Fruit fly (Drosophila melanogaster) whole organism, prepupa: ENCODE measurements around the gene vers.

ENCODE experiments used
- Blimp-1 ChIP-seq: fragments of 200-800 bp; sonication (Bioruptor generic); optimal IDR thresholded peaks from 3 replicates; lab custom pipeline; 2017; ENCODE audit warnings: missing biosample characterization, missing genetic modification characterization, mild to moderate bottlenecking, moderate library complexity, missing genetic modification reagents
- CG10631 ChIP-seq: fragments of 200-800 bp; sonication (Bioruptor generic); optimal IDR thresholded peaks from 2 replicates; lab custom pipeline; 2016; ENCODE audit warnings: missing biosample characterization, missing genetic modification characterization
- CG10669 ChIP-seq: fragments of 200-800 bp; sonication (Bioruptor generic); optimal IDR thresholded peaks from 3 replicates; lab custom pipeline; 2018; ENCODE audit warnings: missing biosample characterization, mild to moderate bottlenecking, missing genetic modification characterization, moderate library complexity
- CG11294 ChIP-seq: fragments of 200-800 bp; sonication (Bioruptor generic); IDR thresholded peaks from 2 replicates; pipeline ENCODE4 v1.3.6; 2022; ENCODE audit warnings: missing biosample characterization, missing genetic modification characterization
- CG11762 ChIP-seq: fragments of 200-800 bp; sonication (Bioruptor generic); optimal IDR thresholded peaks from 3 replicates; lab custom pipeline; 2016; ENCODE audit warnings: missing biosample characterization, missing genetic modification characterization; ENCODE audit not compliant: insufficient read depth
- CG15336 ChIP-seq: fragments of 200-800 bp; sonication (Bioruptor generic); IDR thresholded peaks from 2 replicates; pipeline ENCODE4 v1.3.6; 2022; ENCODE audit warnings: missing biosample characterization, missing genetic modification characterization
- CG1621 ChIP-seq: fragments of 200-800 bp; sonication (Bioruptor generic); optimal IDR thresholded peaks from 3 replicates; lab custom pipeline; 2018; ENCODE audit warnings: missing biosample characterization, mild to moderate bottlenecking, missing genetic modification characterization
- CG16779 ChIP-seq: fragments of 200-800 bp; sonication (Bioruptor generic); optimal IDR thresholded peaks from 3 replicates; lab custom pipeline; 2017; ENCODE audit warnings: missing biosample characterization, mild to moderate bottlenecking, missing genetic modification characterization
- CG3032 ChIP-seq: fragments of 200-800 bp; optimal IDR thresholded peaks from 2 replicates; lab custom pipeline; 2019; ENCODE audit warnings: missing biosample characterization, mild to moderate bottlenecking, missing genetic modification characterization, moderate library complexity
- CG32006 ChIP-seq: fragments of 200-800 bp; sonication (Bioruptor generic); optimal IDR thresholded peaks from 3 replicates; lab custom pipeline; 2017; ENCODE audit warnings: missing biosample characterization, mild to moderate bottlenecking, missing genetic modification characterization
- CG34406 ChIP-seq: fragments of 200-800 bp; sonication (Bioruptor generic); optimal IDR thresholded peaks from 3 replicates; lab custom pipeline; 2016; ENCODE audit warnings: missing biosample characterization, missing genetic modification characterization
- CG3919 ChIP-seq: fragments of 200-800 bp; sonication (Bioruptor generic); optimal IDR thresholded peaks from 3 replicates; lab custom pipeline; 2016; ENCODE audit warnings: missing biosample characterization, missing genetic modification characterization
- CG4318 ChIP-seq: fragments of 200-800 bp; sonication (Bioruptor generic); optimal IDR thresholded peaks from 3 replicates; lab custom pipeline; 2017; ENCODE audit warnings: missing biosample characterization, mild to moderate bottlenecking, missing genetic modification characterization
- CG6163 ChIP-seq: fragments of 200-800 bp; sonication (Bioruptor generic); IDR thresholded peaks from 3 replicates; pipeline ENCODE4 v1.3.6; 2022; ENCODE audit warnings: missing biosample characterization, missing genetic modification characterization
- CG6792 ChIP-seq: fragments of 200-800 bp; sonication (Bioruptor generic); optimal IDR thresholded peaks from 3 replicates; lab custom pipeline; 2016; ENCODE audit warnings: missing biosample characterization, missing genetic modification characterization
- CG6854 ChIP-seq: fragments of 200-800 bp; sonication (Bioruptor generic); optimal IDR thresholded peaks from 2 replicates; lab custom pipeline; 2017; ENCODE audit warnings: missing biosample characterization, mild to moderate bottlenecking, missing genetic modification characterization
- CG7368 ChIP-seq: fragments of 200-800 bp; sonication (Bioruptor generic); optimal IDR thresholded peaks from 3 replicates; lab custom pipeline; 2016; ENCODE audit warnings: missing biosample characterization, missing genetic modification characterization
- CG8119 ChIP-seq: fragments of 200-800 bp; sonication (Bioruptor generic); IDR thresholded peaks from 3 replicates; pipeline ENCODE4 v1.3.6; 2022; ENCODE audit warnings: missing biosample characterization, missing genetic modification characterization
- CG8319 ChIP-seq: fragments of 200-800 bp; sonication (Bioruptor generic); optimal IDR thresholded peaks from 3 replicates; lab custom pipeline; 2016; ENCODE audit warnings: missing biosample characterization, missing genetic modification characterization
- CG8632 ChIP-seq: fragments of 200-800 bp; sonication (Bioruptor generic); optimal IDR thresholded peaks from 3 replicates; lab custom pipeline; 2016; ENCODE audit warnings: missing biosample characterization, missing genetic modification characterization
- CG9139 ChIP-seq: fragments of 200-800 bp; sonication (Bioruptor generic); optimal IDR thresholded peaks from 3 replicates; lab custom pipeline; 2017; ENCODE audit warnings: missing biosample characterization, mild to moderate bottlenecking, missing genetic modification characterization
- Eip75B ChIP-seq: fragments of 200-800 bp; sonication (Bioruptor generic); optimal IDR thresholded peaks from 3 replicates; lab custom pipeline; 2016; ENCODE audit warnings: missing biosample characterization, missing genetic modification characterization
- Eip78C ChIP-seq: fragments of 200-800 bp; sonication (Bioruptor generic); peaks from one replicate; lab custom pipeline; 2016; ENCODE audit warnings: missing biosample characterization, missing genetic modification characterization
- Eip93F ChIP-seq: fragments of 200-800 bp; sonication (Bioruptor generic); optimal IDR thresholded peaks from 2 replicates; lab custom pipeline; 2016; ENCODE audit warnings: missing biosample characterization, mild to moderate bottlenecking, missing genetic modification characterization
- Ets21C ChIP-seq: fragments of 200-800 bp; sonication (Bioruptor generic); optimal IDR thresholded peaks from 3 replicates; lab custom pipeline; 2016; ENCODE audit warnings: missing biosample characterization, missing genetic modification characterization
- Ets96B ChIP-seq: fragments of 200-800 bp; optimal IDR thresholded peaks from 2 replicates; lab custom pipeline; 2019; ENCODE audit warnings: missing biosample characterization, mild to moderate bottlenecking, missing genetic modification characterization, moderate library complexity
- Hr38 ChIP-seq: sonication (Bioruptor generic); optimal IDR thresholded peaks from 2 replicates; lab custom pipeline; 2016; ENCODE audit warnings: missing biosample characterization, missing genetic modification characterization
- Hr39 ChIP-seq: fragments of 200-800 bp; sonication (Bioruptor generic); optimal IDR thresholded peaks from 2 replicates; lab custom pipeline; 2016; ENCODE audit warnings: missing biosample characterization, missing genetic modification characterization
- Hr4 ChIP-seq: fragments of 200-800 bp; sonication (Bioruptor generic); optimal IDR thresholded peaks from 3 replicates; lab custom pipeline; 2016; ENCODE audit warnings: missing biosample characterization, missing genetic modification characterization
- Lpt ChIP-seq: fragments of 200-800 bp; sonication (Bioruptor generic); optimal IDR thresholded peaks from 3 replicates; lab custom pipeline; 2016; ENCODE audit warnings: missing biosample characterization, missing genetic modification characterization
- Met ChIP-seq: fragments of 200-800 bp; sonication (Bioruptor generic); optimal IDR thresholded peaks from 3 replicates; lab custom pipeline; 2016; ENCODE audit warnings: missing biosample characterization, missing genetic modification characterization
- OdsH ChIP-seq: fragments of 200-800 bp; sonication (Bioruptor generic); optimal IDR thresholded peaks from 3 replicates; lab custom pipeline; 2016; ENCODE audit warnings: missing biosample characterization, missing genetic modification characterization
- Smox ChIP-seq: fragments of 200-800 bp; sonication (Bioruptor generic); optimal IDR thresholded peaks from 3 replicates; lab custom pipeline; 2016; ENCODE audit warnings: missing biosample characterization, missing genetic modification characterization
- Sox102F ChIP-seq: fragments of 200-800 bp; sonication (Bioruptor generic); optimal IDR thresholded peaks from 2 replicates; lab custom pipeline; 2016; ENCODE audit warnings: missing biosample characterization, mild to moderate bottlenecking, missing genetic modification characterization
- Sox15 ChIP-seq: fragments of 200-800 bp; sonication (Bioruptor generic); optimal IDR thresholded peaks from 3 replicates; lab custom pipeline; 2016; ENCODE audit warnings: missing biosample characterization, missing genetic modification characterization
- achi ChIP-seq: fragments of 200-800 bp; sonication (Bioruptor generic); optimal IDR thresholded peaks from 3 replicates; lab custom pipeline; 2016; ENCODE audit warnings: missing biosample characterization, missing genetic modification characterization
- acj6 ChIP-seq: fragments of 200-800 bp; sonication (Bioruptor generic); optimal IDR thresholded peaks from 3 replicates; lab custom pipeline; 2016; ENCODE audit warnings: missing biosample characterization, missing genetic modification characterization
- cyc ChIP-seq: fragments of 200-800 bp; sonication (Bioruptor generic); optimal IDR thresholded peaks from 3 replicates; lab custom pipeline; 2016; ENCODE audit warnings: missing biosample characterization, missing genetic modification characterization
- dac ChIP-seq: fragments of 200-800 bp; sonication (Bioruptor generic); optimal IDR thresholded peaks from 2 replicates; lab custom pipeline; 2017; ENCODE audit warnings: missing biosample characterization, mild to moderate bottlenecking, missing genetic modification characterization
- dsx ChIP-seq: fragments of 200-800 bp; optimal IDR thresholded peaks from 3 replicates; lab custom pipeline; 2019; ENCODE audit warnings: missing biosample characterization, mild to moderate bottlenecking, missing genetic modification characterization, moderate library complexity; ENCODE audit not compliant: poor library complexity, severe bottlenecking
- eg ChIP-seq: fragments of 200-800 bp; sonication (Bioruptor generic); IDR thresholded peaks from 3 replicates; pipeline ENCODE4 v1.3.6; 2022; ENCODE audit warnings: missing biosample characterization, missing genetic modification characterization
- esn ChIP-seq: fragments of 200-800 bp; sonication (Bioruptor generic); optimal IDR thresholded peaks from 2 replicates; lab custom pipeline; 2016; ENCODE audit warnings: missing biosample characterization, mild to moderate bottlenecking, missing genetic modification characterization, moderate library complexity
- net ChIP-seq: fragments of 200-800 bp; sonication (Bioruptor generic); optimal IDR thresholded peaks from 3 replicates; lab custom pipeline; 2016; ENCODE audit warnings: missing biosample characterization, missing genetic modification characterization
- pdm3 ChIP-seq: fragments of 200-800 bp; sonication (Bioruptor generic); optimal IDR thresholded peaks from 3 replicates; lab custom pipeline; 2016; ENCODE audit warnings: missing biosample characterization, missing genetic modification characterization
- salr ChIP-seq, 2 experiments: fragments of 200-800 bp; sonication (Bioruptor generic); optimal IDR thresholded peaks; 3 replicates each; lab custom pipeline; 2016 to 2018; ENCODE audit warnings: missing biosample characterization in 2 of 2, missing genetic modification characterization in 2 of 2, mild to moderate bottlenecking in 1 of 2
- spab ChIP-seq: fragments of 200-800 bp; sonication (Bioruptor generic); optimal IDR thresholded peaks from 2 replicates; lab custom pipeline; 2017; ENCODE audit warnings: missing biosample characterization, mild to moderate bottlenecking, missing genetic modification characterization, missing genetic modification reagents
- ss ChIP-seq, 2 experiments: fragments of 200-800 bp; sonication (Bioruptor generic); optimal IDR thresholded peaks; 2 replicates in 1 of 2; 3 replicates in 1 of 2; lab custom pipeline; 2017 to 2018; ENCODE audit warnings: mild to moderate bottlenecking in 2 of 2, missing biosample characterization in 2 of 2, missing genetic modification characterization in 2 of 2, moderate library complexity in 1 of 2
- svp ChIP-seq: fragments of 200-800 bp; sonication (Bioruptor generic); peaks from one replicate; lab custom pipeline; 2016; ENCODE audit warnings: missing biosample characterization, missing genetic modification characterization
- topi ChIP-seq: fragments of 200-800 bp; sonication (Bioruptor generic); optimal IDR thresholded peaks from 3 replicates; lab custom pipeline; 2016; ENCODE audit warnings: missing biosample characterization, missing genetic modification characterization

Gene vers

DNA sequence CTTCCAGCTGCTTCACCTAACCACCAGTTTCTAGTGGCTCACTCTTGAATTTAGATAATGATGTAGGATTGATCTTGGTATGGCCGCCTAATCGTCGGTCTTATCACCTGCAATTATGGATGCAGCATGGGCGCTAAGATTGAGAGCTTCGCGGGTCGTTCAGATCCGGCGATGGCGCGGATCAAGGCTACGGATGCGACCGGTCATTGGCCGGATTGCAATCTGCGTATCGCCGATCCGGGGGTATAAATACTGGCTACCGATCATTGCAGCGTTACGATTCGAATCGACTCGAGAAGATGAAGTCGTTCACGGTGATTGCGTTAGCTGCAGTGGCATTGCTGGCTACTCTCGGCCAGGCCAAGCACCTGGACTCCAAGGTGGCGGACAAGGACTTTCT, 13.2 kb downstream of the vers start, which contains the start of gene Lsp2:
Gene Lsp2, plus strand, starts transcription at position 283 of the 400 bp plus-strand sequence.
- TF ChIP-seq CG8632 (GFP tag; lab: Kevin White, UChicago): no peak
- no peak for TF ChIP-seq acj6
- no peak for TF ChIP-seq OdsH (GFP tag; lab: Kevin White, UChicago)
- TF ChIP-seq svp (GFP tag; lab: Kevin White, UChicago): peak; percentile 91

DNA sequence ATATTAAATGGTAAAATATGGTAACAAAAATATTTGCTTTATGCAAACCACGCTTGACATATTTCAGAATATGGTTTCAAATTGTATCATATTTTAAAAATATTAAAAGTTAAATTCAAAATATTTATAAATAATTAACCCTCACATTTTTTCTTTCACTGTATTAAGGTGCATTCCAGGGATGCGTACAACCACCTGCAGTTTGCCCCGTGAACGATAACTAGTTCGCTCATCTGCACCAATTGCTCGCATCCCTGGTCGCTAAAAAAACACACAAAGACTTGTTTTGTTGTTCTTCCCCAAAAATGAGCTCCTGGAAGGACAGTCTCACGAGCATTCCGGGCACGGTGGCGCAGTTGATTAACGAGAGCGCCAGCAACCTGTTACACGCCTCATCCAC, 16.0 kb downstream of the vers start, which contains the start of gene DEF8:
Gene DEF8, plus strand, starts transcription at position 229 of the 400 bp plus-strand sequence.
- TF ChIP-seq acj6: peak; percentile 74
- peak; percentile 18 for TF ChIP-seq Blimp-1 (GFP tag; lab: Kevin White, UChicago)
- TF ChIP-seq CG7368: peak; percentile 64
- TF ChIP-seq CG1621 (tag; lab: Kevin White, UChicago): peak; percentile 55
- TF ChIP-seq dac (GFP tag; lab: Kevin White, UChicago): peak; percentile 21
- TF ChIP-seq cyc (GFP tag; lab: Kevin White, UChicago): peak; percentile 67
- no peak for TF ChIP-seq Eip75B (GFP tag; lab: Kevin White, UChicago)
- no peak for TF ChIP-seq Smox (GFP tag; lab: Kevin White, UChicago)
- peak; percentile 84 for TF ChIP-seq svp (GFP tag; lab: Kevin White, UChicago)
- TF ChIP-seq CG3919 (GFP tag; lab: Kevin White, UChicago): peak; percentile 82
- TF ChIP-seq eg (GFP tag; lab: Robert Waterston, UW): peak; percentile 93
- peak; percentile 35 for TF ChIP-seq CG9139 (GFP tag; lab: Kevin White, UChicago)
- TF ChIP-seq Eip78C (GFP tag; lab: Kevin White, UChicago): peak; percentile 67
- TF ChIP-seq Hr4 (GFP tag; lab: Kevin White, UChicago): no peak
- peak; percentile 56 for TF ChIP-seq topi (GFP tag; lab: Kevin White, UChicago)
- TF ChIP-seq CG8632 (GFP tag; lab: Kevin White, UChicago): peak; percentile 77
- TF ChIP-seq achi (GFP tag; lab: Kevin White, UChicago): peak; percentile 77
- peak; percentile 73 for TF ChIP-seq net
- TF ChIP-seq ss (GFP tag; optimal IDR thresholded peaks at IDR 0.05; lab: Kevin White, UChicago): peak in 1 of 2 experiments; percentile 51
- peak in 1 of 2 experiments; percentile 31 for TF ChIP-seq salr (GFP tag; optimal IDR thresholded peaks at IDR 0.05; lab: Kevin White, UChicago)
- TF ChIP-seq CG6792: peak; percentile 59
- peak; percentile 62 for TF ChIP-seq Hr39 (GFP tag; lab: Kevin White, UChicago)
- TF ChIP-seq Hr38 (GFP tag; lab: Kevin White, UChicago): no peak
- TF ChIP-seq dsx (GFP tag; lab: Kevin White, UChicago): peak; percentile 48
- no peak for TF ChIP-seq Sox102F (GFP tag; lab: Kevin White, UChicago)
- peak; percentile 92 for TF ChIP-seq CG15336
- TF ChIP-seq Ets21C (GFP tag; lab: Kevin White, UChicago): peak; percentile 33
- TF ChIP-seq CG3032 (tag; lab: Kevin White, UChicago): peak; percentile 80
- peak; percentile 74 for TF ChIP-seq OdsH (GFP tag; lab: Kevin White, UChicago)
- TF ChIP-seq CG11762 (GFP tag; lab: Kevin White, UChicago): peak; percentile 66
- TF ChIP-seq CG6854: peak; percentile 46
- TF ChIP-seq CG4318 (GFP tag; lab: Kevin White, UChicago): peak; percentile 58
- peak; percentile 51 for TF ChIP-seq CG11294 (GFP tag; lab: Robert Waterston, UW)
- peak; percentile 79 for TF ChIP-seq CG32006 (GFP tag; lab: Kevin White, UChicago)
- TF ChIP-seq CG10669 (GFP tag; lab: Kevin White, UChicago): peak; percentile 69
- peak; percentile 29 for TF ChIP-seq CG16779 (tag; lab: Kevin White, UChicago)
- peak; percentile 74 for TF ChIP-seq esn (GFP tag; lab: Kevin White, UChicago)
- TF ChIP-seq spab (GFP tag; lab: Kevin White, UChicago): peak; percentile 63
- TF ChIP-seq CG6163 (GFP tag; lab: Robert Waterston, UW): peak; percentile 90
- peak; percentile 65 for TF ChIP-seq CG10631
- no peak for TF ChIP-seq Eip93F (GFP tag; lab: Kevin White, UChicago)
- TF ChIP-seq Lpt (GFP tag; lab: Kevin White, UChicago): peak; percentile 68
- TF ChIP-seq CG8319 (GFP tag; lab: Kevin White, UChicago): peak; percentile 55
- TF ChIP-seq CG8119 (GFP tag; lab: Robert Waterston, UW): peak; percentile 86
- TF ChIP-seq Sox15: peak; percentile 9
- no peak for TF ChIP-seq pdm3 (GFP tag; lab: Kevin White, UChicago)
- TF ChIP-seq CG34406 (GFP tag; lab: Kevin White, UChicago): peak; percentile 87
- TF ChIP-seq Ets96B (tag; lab: Kevin White, UChicago): peak; percentile 84
- TF ChIP-seq Met (GFP tag; lab: Kevin White, UChicago): no peak
